Worm (Caenorhabditis elegans) whole organism, L2 larva: ENCODE results near the gene vha-1.

Experiments used
- C34F6.9 ChIP-seq: fragments of 150-350 bp; optimal IDR thresholded peaks from 2 replicates; lab custom pipeline; 2014; ENCODE audit warnings: missing biosample characterization, missing genetic modification characterization
- F13H6.1 ChIP-seq: sonication (generic microtip); optimal IDR thresholded peaks from 2 replicates; lab custom pipeline; 2016; ENCODE audit warnings: missing genetic modification characterization, missing compliant biosample characterization
- R02D3.7 ChIP-seq: fragments of 150-350 bp; optimal IDR thresholded peaks from 2 replicates; lab custom pipeline; 2014; ENCODE audit warnings: missing biosample characterization, missing genetic modification characterization
- Y55F3AM.14 ChIP-seq: fragments of 200-800 bp; sonication (Bioruptor generic); optimal IDR thresholded peaks from 2 replicates; lab custom pipeline; 2018; ENCODE audit warnings: mild to moderate bottlenecking, missing genetic modification characterization, missing compliant biosample characterization
- ZK546.5 ChIP-seq: sonication (generic microtip); optimal IDR thresholded peaks from 2 replicates; lab custom pipeline; 2017; ENCODE audit warnings: missing biosample characterization, missing genetic modification characterization
- alr-1 ChIP-seq: fragments of 150-350 bp; optimal IDR thresholded peaks from 2 replicates; lab custom pipeline; 2014; ENCODE audit warnings: missing biosample characterization, missing genetic modification characterization
- ama-1 ChIP-seq: fragments of 150-350 bp; optimal IDR thresholded peaks from 2 replicates; lab custom pipeline; 2018; ENCODE audit warnings: inconsistent platforms
- blmp-1 ChIP-seq: sonication (generic microtip); optimal IDR thresholded peaks from 2 replicates; lab custom pipeline; 2017; ENCODE audit warnings: missing genetic modification characterization, mild to moderate bottlenecking, missing compliant biosample characterization, antibody characterized with exemption, moderate library complexity; ENCODE audit not compliant: insufficient read depth
- ceh-16 ChIP-seq: fragments of 150-350 bp; optimal IDR thresholded peaks from 2 replicates; lab custom pipeline; 2014; ENCODE audit warnings: missing biosample characterization, missing genetic modification characterization
- ceh-82 ChIP-seq: fragments of 150-350 bp; optimal IDR thresholded peaks from 2 replicates; lab custom pipeline; 2014; ENCODE audit warnings: missing biosample characterization, missing genetic modification characterization
- crh-2 ChIP-seq: sonication (generic microtip); optimal IDR thresholded peaks from 2 replicates; lab custom pipeline; 2017; ENCODE audit warnings: missing biosample characterization, missing genetic modification characterization
- dmd-4 ChIP-seq: sonication (generic microtip); optimal IDR thresholded peaks from 2 replicates; lab custom pipeline; 2017; ENCODE audit warnings: missing biosample characterization, missing genetic modification characterization
- egl-27 ChIP-seq: sonication (generic microtip); optimal IDR thresholded peaks from 3 replicates; lab custom pipeline; 2017; ENCODE audit warnings: missing biosample characterization, missing genetic modification reagents, missing genetic modification characterization
- elt-1 ChIP-seq: fragments of 150-350 bp; optimal IDR thresholded peaks from 2 replicates; lab custom pipeline; 2014; ENCODE audit warnings: missing biosample characterization, missing genetic modification characterization
- fos-1 ChIP-seq: fragments of 150-350 bp; optimal IDR thresholded peaks from 2 replicates; lab custom pipeline; 2014; ENCODE audit warnings: missing biosample characterization, missing genetic modification characterization
- gmeb-1 ChIP-seq: fragments of 150-350 bp; optimal IDR thresholded peaks from 2 replicates; lab custom pipeline; 2014; ENCODE audit warnings: missing biosample characterization, missing genetic modification characterization
- lin-11 ChIP-seq: fragments of 150-350 bp; sonication (generic microtip); optimal IDR thresholded peaks from 2 replicates; lab custom pipeline; 2014; ENCODE audit warnings: missing biosample characterization, missing genetic modification characterization, inconsistent platforms, mixed read lengths
- lin-13 ChIP-seq: fragments of 150-350 bp; optimal IDR thresholded peaks from 2 replicates; lab custom pipeline; 2014; ENCODE audit warnings: missing biosample characterization, missing genetic modification reagents, missing genetic modification characterization
- lin-39 ChIP-seq: fragments of 150-350 bp; optimal IDR thresholded peaks from 2 replicates; lab custom pipeline; 2014; ENCODE audit warnings: missing biosample characterization, missing genetic modification reagents, missing genetic modification characterization
- lsy-2 ChIP-seq, 2 experiments: fragments of 150-350 bp in 1 of 2; sonication (generic microtip) in 1 of 2; optimal IDR thresholded peaks; 2 replicates each; lab custom pipeline; 2014 to 2017; ENCODE audit warnings: missing biosample characterization in 2 of 2, missing genetic modification characterization in 2 of 2
- mbf-1 ChIP-seq: sonication (generic microtip); optimal IDR thresholded peaks from 2 replicates; lab custom pipeline; 2017; ENCODE audit warnings: missing biosample characterization, missing genetic modification characterization
- mdl-1 ChIP-seq, 2 experiments: fragments of 150-350 bp in 1 of 2; sonication (generic microtip) in 1 of 2; optimal IDR thresholded peaks; 2 replicates each; lab custom pipeline; 2017; ENCODE audit warnings: missing biosample characterization in 2 of 2, missing genetic modification characterization in 2 of 2
- nhr-10 ChIP-seq: sonication (generic microtip); optimal IDR thresholded peaks from 2 replicates; lab custom pipeline; 2017; ENCODE audit warnings: missing biosample characterization, missing genetic modification characterization
- nhr-11 ChIP-seq: fragments of 150-350 bp; optimal IDR thresholded peaks from 2 replicates; lab custom pipeline; 2014; ENCODE audit warnings: missing biosample characterization, missing genetic modification characterization
- nhr-12 ChIP-seq: fragments of 150-350 bp; optimal IDR thresholded peaks from 2 replicates; lab custom pipeline; 2014; ENCODE audit warnings: missing biosample characterization, missing genetic modification characterization
- nhr-129 ChIP-seq: fragments of 150-350 bp; optimal IDR thresholded peaks from 2 replicates; lab custom pipeline; 2014; ENCODE audit warnings: missing biosample characterization, missing genetic modification characterization
- nhr-21 ChIP-seq: fragments of 150-350 bp; optimal IDR thresholded peaks from 2 replicates; lab custom pipeline; 2014; ENCODE audit warnings: missing biosample characterization, missing genetic modification characterization
- nhr-23 ChIP-seq: fragments of 150-350 bp; optimal IDR thresholded peaks from 2 replicates; lab custom pipeline; 2014; ENCODE audit warnings: missing biosample characterization, missing genetic modification reagents, missing genetic modification characterization
- nhr-237 ChIP-seq: fragments of 150-350 bp; optimal IDR thresholded peaks from 2 replicates; lab custom pipeline; 2014; ENCODE audit warnings: missing biosample characterization, missing genetic modification characterization
- nhr-25 ChIP-seq: fragments of 150-350 bp; sonication (generic microtip); optimal IDR thresholded peaks from 3 replicates; lab custom pipeline; 2014; ENCODE audit warnings: missing biosample characterization, missing genetic modification characterization
- nhr-6 ChIP-seq: fragments of 150-350 bp; optimal IDR thresholded peaks from 2 replicates; lab custom pipeline; 2014; ENCODE audit warnings: missing biosample characterization, missing genetic modification characterization
- nhr-77 ChIP-seq: fragments of 150-350 bp; optimal IDR thresholded peaks from 2 replicates; lab custom pipeline; 2014; ENCODE audit warnings: missing biosample characterization, missing genetic modification characterization
- peb-1 ChIP-seq: fragments of 150-350 bp; optimal IDR thresholded peaks from 2 replicates; lab custom pipeline; 2014; ENCODE audit warnings: missing biosample characterization, missing genetic modification characterization
- sem-4 ChIP-seq: fragments of 150-350 bp; optimal IDR thresholded peaks from 2 replicates; lab custom pipeline; 2014; ENCODE audit warnings: missing biosample characterization, missing genetic modification reagents, missing genetic modification characterization
- sma-3 ChIP-seq: sonication (generic microtip); optimal IDR thresholded peaks from 2 replicates; lab custom pipeline; 2016; ENCODE audit warnings: missing genetic modification reagents, missing genetic modification characterization, missing compliant biosample characterization
- sma-9 ChIP-seq, 2 experiments: fragments of 150-350 bp in 1 of 2; sonication (generic microtip) in 1 of 2; optimal IDR thresholded peaks; 2 replicates each; lab custom pipeline; 2014 to 2016; ENCODE audit warnings: missing genetic modification characterization in 2 of 2, mild to moderate bottlenecking in 1 of 2, missing biosample characterization in 1 of 2, missing compliant biosample characterization in 1 of 2, missing genetic modification reagents in 1 of 2, moderate library complexity in 1 of 2
- snpc-4 ChIP-seq: fragments of 150-350 bp; optimal IDR thresholded peaks from 2 replicates; lab custom pipeline; 2014; ENCODE audit warnings: missing biosample characterization, missing genetic modification characterization
- unc-39 ChIP-seq: fragments of 150-350 bp; optimal IDR thresholded peaks from 2 replicates; lab custom pipeline; 2014; ENCODE audit warnings: missing biosample characterization, missing genetic modification characterization
- unc-55 ChIP-seq: fragments of 150-350 bp; sonication (generic microtip); optimal IDR thresholded peaks from 3 replicates; lab custom pipeline; 2014; ENCODE audit warnings: missing biosample characterization, missing genetic modification reagents, missing genetic modification characterization
- unc-62 ChIP-seq: fragments of 150-350 bp; optimal IDR thresholded peaks from 2 replicates; lab custom pipeline; 2014; ENCODE audit warnings: missing biosample characterization, missing genetic modification reagents, missing genetic modification characterization
- ztf-1 ChIP-seq: fragments of 200-800 bp; sonication (Bioruptor generic); conservative IDR thresholded peaks from 2 replicates; pipeline ENCODE4 v1.3.6; 2022; ENCODE audit warnings: missing genetic modification characterization, missing compliant biosample characterization
- ztf-11 ChIP-seq: sonication (generic microtip); optimal IDR thresholded peaks from 2 replicates; lab custom pipeline; 2017; ENCODE audit warnings: missing biosample characterization, missing genetic modification characterization
- ztf-4 ChIP-seq: fragments of 150-350 bp; optimal IDR thresholded peaks from 2 replicates; lab custom pipeline; 2014; ENCODE audit warnings: missing biosample characterization, missing genetic modification characterization

vha-1 gene

DNA sequence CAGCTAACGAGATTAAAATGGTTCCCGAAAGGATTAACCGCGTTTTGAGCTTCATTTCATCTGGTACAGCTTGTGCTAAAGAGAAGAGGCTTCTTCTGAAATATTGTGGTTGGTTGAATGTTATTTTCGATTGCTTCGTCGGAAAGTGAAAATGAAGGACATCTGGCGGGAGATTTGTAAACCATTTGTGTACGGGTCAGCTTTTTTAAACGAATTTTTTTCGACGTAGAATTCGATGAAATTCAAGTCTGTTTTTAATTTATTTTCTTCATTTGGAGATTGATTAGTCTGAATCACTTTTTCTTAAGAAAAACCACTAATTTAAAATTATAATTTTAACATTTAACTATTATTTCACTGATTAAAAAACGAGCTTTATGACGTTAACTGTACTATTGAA, 800 bp upstream of the vha-1 start, which contains the start of gene sqv-3:
sqv-3 (minus strand) TSS at position 101 of the 400 bp plus-strand sequence.
- TF ChIP-seq nhr-25 (tag; lab: Kevin White, UChicago), result no peak
- no peak for TF ChIP-seq nhr-23 (tag; lab: Kevin White, UChicago)

DNA sequence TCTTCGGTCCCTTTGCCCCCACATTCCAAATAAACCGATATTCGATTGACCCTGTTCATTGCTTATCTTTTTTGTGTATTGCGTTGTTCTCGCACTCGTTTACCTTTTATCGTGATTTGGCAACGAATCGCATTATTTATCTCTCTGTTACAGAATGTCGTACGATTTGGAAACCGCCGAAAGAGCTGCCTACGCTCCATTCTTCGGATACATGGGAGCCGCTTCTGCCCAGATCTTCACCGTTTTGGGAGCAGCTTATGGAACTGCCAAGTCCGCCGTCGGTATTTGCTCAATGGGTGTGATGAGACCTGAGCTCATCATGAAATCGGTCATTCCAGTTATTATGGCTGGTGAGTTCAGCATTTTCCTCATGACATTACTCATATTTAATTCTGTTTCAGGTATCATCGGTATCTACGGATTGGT, 970 bp downstream of the vha-1 start, which contains the start of gene vha-2:
vha-2 (plus strand) TSS at position 154 of the 426 bp plus-strand sequence.
- TF ChIP-seq nhr-129 (tag; lab: Kevin White, UChicago), result peak; percentile 1
- TF ChIP-seq nhr-25 (tag; lab: Kevin White, UChicago), result no peak
- TF ChIP-seq egl-27 (tag; lab: Kevin White, UChicago), result no peak
- TF ChIP-seq nhr-10 (tag; lab: Kevin White, UChicago), result no peak
- TF ChIP-seq blmp-1 (tag; lab: Kevin White, UChicago), result no peak
- peak; percentile 15 for TF ChIP-seq sma-3
- TF ChIP-seq fos-1 (tag; lab: Kevin White, UChicago), result peak; percentile 29
- TF ChIP-seq ama-1 (lab: Kevin White, UChicago), result no peak
- TF ChIP-seq elt-1 (tag; lab: Kevin White, UChicago), result no peak
- TF ChIP-seq lin-11 (tag; lab: Kevin White, UChicago), result peak; percentile 22
- no peak for TF ChIP-seq dmd-4 (tag; lab: Kevin White, UChicago)
- TF ChIP-seq ZK546.5 (tag; lab: Kevin White, UChicago), result no peak
- no peak for TF ChIP-seq nhr-21 (tag; lab: Kevin White, UChicago)
- TF ChIP-seq, all 48 proteins: peak for 4

DNA sequence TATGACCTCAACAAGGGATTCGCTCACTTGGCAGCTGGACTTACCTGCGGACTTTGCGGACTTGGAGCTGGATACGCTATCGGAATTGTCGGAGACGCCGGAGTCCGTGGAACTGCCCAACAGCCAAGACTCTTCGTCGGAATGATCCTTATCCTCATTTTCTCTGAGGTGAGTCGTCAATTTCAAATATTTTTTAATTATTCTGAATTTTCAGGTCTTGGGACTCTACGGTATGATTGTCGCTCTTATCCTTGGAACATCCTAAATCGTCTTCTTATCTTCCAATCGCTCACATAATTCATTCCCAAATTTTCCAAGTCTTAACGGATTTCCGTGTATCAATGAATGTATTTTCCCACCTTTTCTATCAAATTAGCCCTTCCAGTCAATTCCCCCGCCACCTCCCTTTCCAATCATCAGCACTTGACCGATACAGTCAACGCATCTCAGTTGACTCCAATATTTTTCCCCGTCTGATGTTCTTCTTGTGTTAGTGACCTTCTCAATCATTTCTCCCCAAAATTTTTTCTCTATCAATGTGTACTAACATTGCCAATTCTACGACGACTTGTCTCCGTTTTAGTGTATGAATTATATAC, 1.5 kb downstream of the vha-1 start, which contains the start of gene R10E11.6:
R10E11.6 (plus strand) TSS at position 524 of the 599 bp plus-strand sequence.
- TF ChIP-seq nhr-10 (tag; lab: Kevin White, UChicago), result no peak
- no peak for TF ChIP-seq nhr-12 (tag; lab: Kevin White, UChicago)
- TF ChIP-seq, all 48 proteins: peak for 0

DNA sequence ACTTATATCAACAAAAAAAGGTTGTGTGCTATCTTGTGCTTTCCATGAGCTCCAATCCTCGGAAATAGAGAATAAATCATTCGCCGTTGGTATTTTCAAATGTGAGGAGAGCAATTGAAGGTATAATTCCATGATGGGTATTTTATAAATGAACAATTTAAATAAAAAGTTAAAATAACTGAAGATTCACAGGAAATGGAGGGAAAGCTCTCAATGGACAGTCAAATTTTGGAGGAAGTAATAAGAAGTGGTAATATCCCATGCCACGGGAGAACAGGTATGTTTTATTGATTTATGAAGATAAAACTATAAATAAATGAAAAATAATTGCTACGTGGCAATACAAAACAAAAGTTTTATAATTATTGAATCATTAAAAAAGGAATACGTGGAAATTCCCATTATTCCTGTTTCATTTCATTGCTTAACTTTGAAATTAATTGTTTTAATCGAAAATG, 2.1 kb downstream of the vha-1 start:
- TF ChIP-seq dmd-4 (tag; lab: Kevin White, UChicago) (no peak), ztf-1 (GFP tag; lab: Robert Waterston, UW) (no peak), nhr-12 (tag; lab: Kevin White, UChicago) (no peak), crh-2 (tag; lab: Kevin White, UChicago) (peak; percentile 45), R02D3.7 (tag; lab: Kevin White, UChicago) (no peak), sma-9 (GFP tag; optimal IDR thresholded peaks at IDR 0.05; lab: Kevin White, UChicago) (peak; percentile 27), sma-9 (tag; optimal IDR thresholded peaks at IDR 0.05; lab: Kevin White, UChicago) (no peak), lin-39 (no peak), alr-1 (tag; lab: Kevin White, UChicago) (no peak), nhr-10 (tag; lab: Kevin White, UChicago) (no peak), unc-55 (no peak), lsy-2 (tag; optimal IDR thresholded peaks at IDR 0.05; lab: Kevin White, UChicago) (peak in 1 of 2 experiments; percentile 45), nhr-25 (tag; lab: Kevin White, UChicago) (peak; percentile 44), nhr-11 (no peak), ztf-4 (tag; lab: Kevin White, UChicago) (no peak), gmeb-1 (peak; percentile 44), mdl-1 (tag; optimal IDR thresholded peaks at IDR 0.05; lab: Kevin White, UChicago) (no peak), peb-1 (no peak), nhr-129 (tag; lab: Kevin White, UChicago) (no peak), sma-3 (peak; percentile 25), nhr-21 (tag; lab: Kevin White, UChicago) (peak; percentile 47), F13H6.1 (tag; lab: Kevin White, UChicago) (no peak), lin-13 (GFP tag; lab: Kevin White, UChicago) (peak; percentile 57), nhr-237 (tag; lab: Kevin White, UChicago) (no peak), unc-62 (GFP tag; lab: Kevin White, UChicago) (no peak), ceh-82 (no peak), mbf-1 (tag; lab: Kevin White, UChicago) (no peak), lin-11 (tag; lab: Kevin White, UChicago) (no peak), Y55F3AM.14 (no peak), blmp-1 (tag; lab: Kevin White, UChicago) (no peak), snpc-4 (tag; lab: Kevin White, UChicago) (no peak), nhr-77 (tag; lab: Kevin White, UChicago) (no peak), C34F6.9 (tag; lab: Kevin White, UChicago) (no peak), sem-4 (no peak), fos-1 (tag; lab: Kevin White, UChicago) (no peak), unc-39 (tag; lab: Kevin White, UChicago) (no peak), ztf-11 (tag; lab: Kevin White, UChicago) (no peak), nhr-6 (no peak), ceh-16 (tag; lab: Kevin White, UChicago) (no peak), nhr-23 (tag; lab: Kevin White, UChicago) (no peak), egl-27 (tag; lab: Kevin White, UChicago) (no peak), ZK546.5 (tag; lab: Kevin White, UChicago) (no peak)
